Fruit fly (Drosophila melanogaster) whole organism, embryonic: ENCODE results near the gene mei-218.

Experiments used
- Antp ChIP-seq: fragments of 200-800 bp; sonication (Bioruptor generic); optimal IDR thresholded peaks from 3 replicates; lab custom pipeline; 2016; ENCODE audit warnings: missing biosample characterization, missing genetic modification characterization
- Awh ChIP-seq: fragments of 200-800 bp; sonication (Bioruptor generic); IDR thresholded peaks from 2 replicates; pipeline ENCODE4, ENCODE4 v1.3.6; 2022; ENCODE audit warnings: missing biosample characterization, missing genetic modification characterization
- CG10267 ChIP-seq: fragments of 200-800 bp; sonication (Bioruptor generic); optimal IDR thresholded peaks from 2 replicates; lab custom pipeline; 2018; ENCODE audit warnings: missing biosample characterization, mild to moderate bottlenecking, missing genetic modification characterization, moderate library complexity
- CG12299 ChIP-seq: fragments of 200-800 bp; sonication (Bioruptor generic); optimal IDR thresholded peaks from 2 replicates; lab custom pipeline; 2018; ENCODE audit warnings: missing biosample characterization, mild to moderate bottlenecking, missing genetic modification characterization
- CG13296 ChIP-seq: fragments of 200-800 bp; sonication (Bioruptor generic); optimal IDR thresholded peaks from 3 replicates; lab custom pipeline; 2018; ENCODE audit warnings: missing biosample characterization, mild to moderate bottlenecking, missing genetic modification characterization
- CG14965 ChIP-seq: fragments of 200-800 bp; sonication (Bioruptor generic); optimal IDR thresholded peaks from 2 replicates; lab custom pipeline; 2016; ENCODE audit warnings: missing biosample characterization, missing genetic modification characterization, borderline replicate concordance
- CG16815 ChIP-seq: fragments of 200-800 bp; sonication (Bioruptor generic); optimal IDR thresholded peaks from 3 replicates; lab custom pipeline; 2017; ENCODE audit warnings: missing biosample characterization, mild to moderate bottlenecking, missing genetic modification characterization
- CG17612 ChIP-seq: fragments of 200-800 bp; sonication (Bioruptor generic); IDR thresholded peaks from 2 replicates; pipeline ENCODE4 v1.3.6; 2022; ENCODE audit warnings: missing biosample characterization, missing genetic modification characterization
- CG33557 ChIP-seq: fragments of 200-800 bp; sonication (Bioruptor generic); optimal IDR thresholded peaks from 2 replicates; lab custom pipeline; 2019; ENCODE audit warnings: missing biosample characterization, mild to moderate bottlenecking, missing genetic modification characterization, moderate library complexity
- CG3847 ChIP-seq: fragments of 200-800 bp; sonication (Bioruptor generic); IDR thresholded peaks from 2 replicates; pipeline ENCODE4 v1.3.6; 2022; ENCODE audit warnings: missing biosample characterization, missing genetic modification characterization
- CG5245 ChIP-seq: fragments of 200-800 bp; sonication (Bioruptor generic); optimal IDR thresholded peaks from 3 replicates; lab custom pipeline; 2016; ENCODE audit warnings: missing biosample characterization, missing genetic modification characterization
- CG6765 ChIP-seq: fragments of 200-800 bp; sonication (Bioruptor generic); optimal IDR thresholded peaks from 3 replicates; lab custom pipeline; 2017; ENCODE audit warnings: missing biosample characterization, mild to moderate bottlenecking, missing genetic modification characterization
- CG9797 ChIP-seq: fragments of 200-800 bp; sonication (Bioruptor generic); optimal IDR thresholded peaks from 3 replicates; lab custom pipeline; 2018; ENCODE audit warnings: missing biosample characterization, mild to moderate bottlenecking, missing genetic modification characterization
- CG9817 ChIP-seq: fragments of 200-800 bp; sonication (Bioruptor generic); optimal IDR thresholded peaks from 2 replicates; lab custom pipeline; 2018; ENCODE audit warnings: missing biosample characterization, mild to moderate bottlenecking, missing genetic modification characterization, moderate library complexity
- D19B ChIP-seq: fragments of 200-800 bp; sonication (Bioruptor generic); optimal IDR thresholded peaks from 2 replicates; lab custom pipeline; 2017; ENCODE audit warnings: missing biosample characterization, mild to moderate bottlenecking, missing genetic modification characterization
- Eip74EF ChIP-seq, 2 experiments: fragments of 200-800 bp in 1 of 2; fragments of >200 bp in 1 of 2; sonication (Bioruptor generic) in 1 of 2; optimal IDR thresholded peaks; 2 replicates each; lab custom pipeline; 2017 to 2019; ENCODE audit warnings: missing biosample characterization in 2 of 2, missing genetic modification characterization in 2 of 2, mild to moderate bottlenecking in 1 of 2, moderate library complexity in 1 of 2
- HLH4C ChIP-seq: fragments of 200-800 bp; sonication (Bioruptor generic); IDR thresholded peaks from 3 replicates; pipeline ENCODE4 v1.3.6; 2022; ENCODE audit warnings: missing biosample characterization, missing genetic modification characterization; ENCODE audit not compliant: partially characterized antibody
- HLHmδ ChIP-seq: fragments of 200-800 bp; sonication (Bioruptor generic); optimal IDR thresholded peaks from 2 replicates; lab custom pipeline; 2018; ENCODE audit warnings: missing biosample characterization, mild to moderate bottlenecking, missing genetic modification characterization, moderate library complexity
- Lim3 ChIP-seq: fragments of 200-800 bp; sonication (Bioruptor generic); IDR thresholded peaks from 2 replicates; pipeline ENCODE4 v1.3.6; 2022; ENCODE audit warnings: missing biosample characterization, missing genetic modification characterization
- Myb ChIP-seq: fragments of 200-800 bp; sonication (Bioruptor generic); optimal IDR thresholded peaks from 2 replicates; lab custom pipeline; 2016; ENCODE audit warnings: missing biosample characterization, missing genetic modification characterization
- Neu2 ChIP-seq: fragments of 200-800 bp; sonication (Bioruptor generic); optimal IDR thresholded peaks from 3 replicates; lab custom pipeline; 2016; ENCODE audit warnings: missing biosample characterization, missing genetic modification characterization, borderline replicate concordance
- Nf-YA ChIP-seq: fragments of 200-800 bp; sonication (Bioruptor generic); IDR thresholded peaks from 2 replicates; pipeline ENCODE4 v1.3.6; 2022; ENCODE audit warnings: missing biosample characterization, missing genetic modification characterization
- Opbp ChIP-seq: fragments of 200-800 bp; sonication (Bioruptor generic); IDR thresholded peaks from 3 replicates; pipeline ENCODE4 v1.3.6; 2022; ENCODE audit warnings: missing biosample characterization, missing genetic modification characterization; ENCODE audit not compliant: partially characterized antibody
- Scr ChIP-seq: fragments of 200-800 bp; sonication (Bioruptor generic); IDR thresholded peaks from 2 replicates; pipeline ENCODE4 v1.3.6; 2022; ENCODE audit warnings: missing biosample characterization, missing genetic modification characterization; ENCODE audit not compliant: partially characterized antibody
- Sin3A ChIP-seq: fragments of >200 bp; optimal IDR thresholded peaks from 2 replicates; lab custom pipeline; 2018
- az2 ChIP-seq: fragments of 200-800 bp; sonication (Bioruptor generic); optimal IDR thresholded peaks from 3 replicates; lab custom pipeline; 2016; ENCODE audit warnings: missing biosample characterization, missing genetic modification characterization
- bab2 ChIP-seq: fragments of 200-800 bp; sonication (Bioruptor generic); optimal IDR thresholded peaks from 2 replicates; lab custom pipeline; 2016; ENCODE audit warnings: missing biosample characterization, missing genetic modification characterization
- bowl ChIP-seq: fragments of 200-800 bp; sonication (Bioruptor generic); IDR thresholded peaks from 2 replicates; pipeline ENCODE4 v1.3.6; 2022; ENCODE audit warnings: missing biosample characterization, missing genetic modification characterization
- chm ChIP-seq: fragments of 200-800 bp; sonication (Bioruptor generic); IDR thresholded peaks from 2 replicates; pipeline ENCODE4 v1.3.6; 2022; ENCODE audit warnings: missing biosample characterization, missing genetic modification characterization
- crp ChIP-seq, 2 experiments: fragments of 200-800 bp; sonication (Bioruptor generic); optimal IDR thresholded peaks; 2 replicates in 1 of 2; 3 replicates in 1 of 2; lab custom pipeline; 2017; ENCODE audit warnings: missing biosample characterization in 2 of 2, missing genetic modification characterization in 2 of 2, mild to moderate bottlenecking in 1 of 2, moderate library complexity in 1 of 2
- da ChIP-seq: fragments of 200-800 bp; sonication (Bioruptor generic); optimal IDR thresholded peaks from 2 replicates; lab custom pipeline; 2016; ENCODE audit warnings: missing biosample characterization, missing genetic modification characterization
- danr ChIP-seq: fragments of 200-800 bp; sonication (Bioruptor generic); IDR thresholded peaks from 2 replicates; pipeline ENCODE4 v1.3.6; 2022; ENCODE audit warnings: missing biosample characterization, missing genetic modification characterization
- dpn ChIP-seq, 2 experiments: fragments of 200-800 bp; sonication (Bioruptor generic); optimal IDR thresholded peaks; 3 replicates each; lab custom pipeline; 2016; ENCODE audit warnings: missing biosample characterization in 2 of 2, missing genetic modification characterization in 2 of 2
- gcm ChIP-seq: fragments of 200-800 bp; sonication (Bioruptor generic); optimal IDR thresholded peaks from 2 replicates; lab custom pipeline; 2019; ENCODE audit warnings: missing biosample characterization, mild to moderate bottlenecking, missing genetic modification characterization, moderate library complexity
- hkb ChIP-seq, 2 experiments: fragments of 200-800 bp in 1 of 2; fragments of >200 bp in 1 of 2; sonication (Bioruptor generic) in 1 of 2; IDR thresholded peaks in 1 of 2; optimal IDR thresholded peaks in 1 of 2; 2 replicates each; pipeline versions ENCODE4 v1.3.6 to Lab custom; 2017 to 2022; ENCODE audit warnings: missing biosample characterization in 1 of 2, missing genetic modification characterization in 1 of 2
- jumu ChIP-seq: fragments of 200-800 bp; sonication (Bioruptor generic); optimal IDR thresholded peaks from 3 replicates; lab custom pipeline; 2016; ENCODE audit warnings: missing biosample characterization, missing genetic modification characterization
- lov ChIP-seq, 2 experiments: fragments of 200-800 bp in 1 of 2; fragments of >200 bp in 1 of 2; sonication (Bioruptor generic) in 1 of 2; IDR thresholded peaks in 1 of 2; optimal IDR thresholded peaks in 1 of 2; 2 replicates in 1 of 2; 3 replicates in 1 of 2; pipeline versions ENCODE4 v1.3.6 to Lab custom; 2017 to 2022; ENCODE audit warnings: missing biosample characterization in 1 of 2, missing genetic modification characterization in 1 of 2
- nau ChIP-seq: fragments of 200-800 bp; sonication (Bioruptor generic); optimal IDR thresholded peaks from 3 replicates; lab custom pipeline; 2017; ENCODE audit warnings: missing biosample characterization, mild to moderate bottlenecking, missing genetic modification characterization, missing genetic modification reagents
- nom ChIP-seq: fragments of 200-800 bp; sonication (Bioruptor generic); optimal IDR thresholded peaks from 2 replicates; lab custom pipeline; 2017; ENCODE audit warnings: missing biosample characterization, missing genetic modification characterization, mild to moderate bottlenecking, moderate library complexity, missing genetic modification reagents
- pan ChIP-seq, 4 experiments: fragments of >200 bp in 3 of 4; fragments of 200-800 bp in 1 of 4; sonication (Bioruptor generic) in 1 of 4; optimal IDR thresholded peaks in 3 of 4; IDR thresholded peaks in 1 of 4; 2 replicates each; pipeline versions ENCODE4 v1.3.6 to Lab custom; 2017 to 2022; ENCODE audit warnings: missing biosample characterization in 2 of 4, missing genetic modification characterization in 2 of 4, mixed read lengths in 1 of 4
- repo ChIP-seq: fragments of 200-800 bp; sonication (Bioruptor generic); optimal IDR thresholded peaks from 2 replicates; lab custom pipeline; 2016; ENCODE audit warnings: missing biosample characterization, missing genetic modification characterization
- rib ChIP-seq: fragments of 200-800 bp; sonication (Bioruptor generic); IDR thresholded peaks from 2 replicates; pipeline ENCODE4 v1.3.6; 2022; ENCODE audit warnings: missing biosample characterization, missing genetic modification characterization
- run ChIP-seq: fragments of 200-800 bp; sonication (Bioruptor generic); optimal IDR thresholded peaks from 3 replicates; lab custom pipeline; 2018; ENCODE audit warnings: missing biosample characterization, mild to moderate bottlenecking, missing genetic modification characterization
- so ChIP-seq: fragments of 200-800 bp; sonication (Bioruptor generic); IDR thresholded peaks from 3 replicates; pipeline ENCODE4 v1.3.6; 2022; ENCODE audit warnings: missing biosample characterization, missing genetic modification characterization
- wdn ChIP-seq: fragments of 200-800 bp; sonication (Bioruptor generic); IDR thresholded peaks from 2 replicates; pipeline ENCODE4 v1.3.6; 2022; ENCODE audit warnings: missing biosample characterization, missing genetic modification characterization
- wor ChIP-seq: fragments of 200-800 bp; sonication (Bioruptor generic); IDR thresholded peaks from 2 replicates; pipeline ENCODE4 v1.3.6; 2022; ENCODE audit warnings: missing biosample characterization, missing genetic modification characterization
- zfh2 ChIP-seq: fragments of 200-800 bp; sonication (Bioruptor generic); optimal IDR thresholded peaks from 2 replicates; lab custom pipeline; 2016; ENCODE audit warnings: missing biosample characterization, missing genetic modification characterization

The mei-218 gene

dm6 chrX:17123545-17124203 is 19.1 kb downstream of the mei-218 start (continued):
- peak; percentile 21 for TF ChIP-seq jumu (GFP tag; lab: Kevin White, UChicago)
- no peak for TF ChIP-seq CG33557 (GFP tag; lab: Kevin White, UChicago)
- TF ChIP-seq Scr: no peak
- no peak for TF ChIP-seq Opbp
- no peak for TF ChIP-seq Neu2 (GFP tag; lab: Kevin White, UChicago)
- no peak for TF ChIP-seq repo (GFP tag; lab: Kevin White, UChicago)
- TF ChIP-seq CG10267: peak; percentile 55
- peak; percentile 5 for TF ChIP-seq Myb (GFP tag; lab: Kevin White, UChicago)
- TF ChIP-seq CG9817: peak; percentile 72
- TF ChIP-seq CG9797: no peak
- no peak for TF ChIP-seq lov (optimal IDR thresholded peaks at IDR 0.05; lab: Kevin White, UChicago)
- no peak for TF ChIP-seq lov (GFP tag; IDR thresholded peaks at IDR 0.05; lab: Robert Waterston, UW)
- peak; percentile 32 for TF ChIP-seq CG16815 (GFP tag; lab: Kevin White, UChicago)
- peak; percentile 13 for TF ChIP-seq zfh2 (GFP tag; lab: Kevin White, UChicago)
- no peak for TF ChIP-seq CG17612 (GFP tag; lab: Robert Waterston, UW)
- TF ChIP-seq CG14965 (GFP tag; lab: Kevin White, UChicago): no peak
- TF ChIP-seq da: no peak
- TF ChIP-seq nau: peak; percentile 62
- peak; percentile 22 for TF ChIP-seq CG6765
- no peak for TF ChIP-seq rib (GFP tag; lab: Robert Waterston, UW)
- peak; percentile 23 for TF ChIP-seq CG5245 (GFP tag; lab: Kevin White, UChicago)
- peak; percentile 37 for TF ChIP-seq Antp
- peak; percentile 59 for TF ChIP-seq chm (GFP tag; lab: Robert Waterston, UW)
- no peak for TF ChIP-seq HLH4C (GFP tag; lab: Robert Waterston, UW)
- TF ChIP-seq wor (GFP tag; lab: Robert Waterston, UW): 0 out of 2 replicates have a peak, but pooled peaks have one; percentile 49
- TF ChIP-seq run (tag; lab: Kevin White, UChicago): peak; percentile 40
- TF ChIP-seq CG13296: peak; percentile 60
- TF ChIP-seq bab2 (GFP tag; lab: Kevin White, UChicago): peak; percentile 51
- no peak for TF ChIP-seq Lim3
- peak; percentile 71 for TF ChIP-seq CG3847
- peak; percentile 54 to 81 for TF ChIP-seq dpn (GFP tag; optimal IDR thresholded peaks at IDR 0.05; lab: Kevin White, UChicago)
- peak; percentile 56 for TF ChIP-seq wdn (GFP tag; lab: Robert Waterston, UW)
- TF ChIP-seq hkb (optimal IDR thresholded peaks at IDR 0.05; lab: Kevin White, UChicago): no peak
- TF ChIP-seq hkb (GFP tag; IDR thresholded peaks at IDR 0.05; lab: Robert Waterston, UW): peak; percentile 79
- no peak for TF ChIP-seq pan (optimal IDR thresholded peaks at IDR 0.05; lab: Kevin White, UChicago)
- peak in 1 of 2 experiments; percentile 78 for TF ChIP-seq pan (GFP tag; optimal IDR thresholded peaks at IDR 0.05 in 1 of 2, IDR thresholded peaks at IDR 0.05 in 1 of 2)
- peak; percentile 41; the same call in 1 of the 2 replicates for TF ChIP-seq Awh (GFP tag; lab: Robert Waterston, UW)
- 0 out of 2 replicates have a peak, but pooled peaks have one; percentile 21 for TF ChIP-seq danr (GFP tag; lab: Robert Waterston, UW)
- TF ChIP-seq Nf-YA (GFP tag; lab: Robert Waterston, UW): peak; percentile 52
- TF ChIP-seq bowl (GFP tag; lab: Robert Waterston, UW): peak; percentile 53; the same call in 1 of the 2 replicates
- no peak for TF ChIP-seq crp (GFP tag; optimal IDR thresholded peaks at IDR 0.05; lab: Kevin White, UChicago)
- TF ChIP-seq nom: no peak
- peak; percentile 61 for TF ChIP-seq az2
- TF ChIP-seq so (GFP tag; lab: Robert Waterston, UW): peak; percentile 83
- TF ChIP-seq CG12299 (tag; lab: Kevin White, UChicago): peak; percentile 58
- peak in 1 of 2 experiments; percentile 77 for TF ChIP-seq Eip74EF (GFP tag; optimal IDR thresholded peaks at IDR 0.05; lab: Kevin White, UChicago)
- TF ChIP-seq Sin3A (lab: Kevin White, UChicago): no peak
- peak; percentile 43 for TF ChIP-seq gcm (GFP tag; lab: Kevin White, UChicago)
- TF ChIP-seq D19B (GFP tag; lab: Kevin White, UChicago): peak; percentile 41
- TF ChIP-seq HLHmδ (GFP tag; lab: Kevin White, UChicago): no peak
